Worm (Caenorhabditis elegans) whole organism, L1 larva: ENCODE measurements around the gene exc-15.

ENCODE experiments used
- C04F5.9 ChIP-seq: sonication (generic microtip); optimal IDR thresholded peaks from 2 replicates; lab custom pipeline; 2016; ENCODE audit warnings: missing genetic modification characterization, missing compliant biosample characterization
- F16B12.6 ChIP-seq: fragments of 150-350 bp; optimal IDR thresholded peaks from 2 replicates; lab custom pipeline; 2014; ENCODE audit warnings: missing biosample characterization, missing genetic modification characterization
- aha-1 ChIP-seq: fragments of 150-350 bp; optimal IDR thresholded peaks from 2 replicates; lab custom pipeline; 2014; ENCODE audit warnings: missing biosample characterization, missing genetic modification characterization
- ceh-63 ChIP-seq: fragments of 200-800 bp; sonication (Bioruptor generic); optimal IDR thresholded peaks from 2 replicates; lab custom pipeline; 2018; ENCODE audit warnings: mild to moderate bottlenecking, missing genetic modification characterization, missing compliant biosample characterization
- ceh-8 ChIP-seq: fragments of 200-800 bp; sonication (Bioruptor generic); optimal IDR thresholded peaks from 2 replicates; lab custom pipeline; 2018; ENCODE audit warnings: mild to moderate bottlenecking, missing genetic modification characterization, moderate library complexity, missing compliant biosample characterization
- ceh-82 ChIP-seq, 3 experiments: fragments of 150-350 bp in 1 of 3; sonication (generic microtip) in 2 of 3; optimal IDR thresholded peaks; 2 replicates each; lab custom pipeline; 2014 to 2017; ENCODE audit warnings: missing biosample characterization in 3 of 3, missing genetic modification characterization in 3 of 3
- ceh-90 ChIP-seq: sonication (generic microtip); optimal IDR thresholded peaks from 2 replicates; lab custom pipeline; 2016; ENCODE audit warnings: missing genetic modification characterization, missing compliant biosample characterization
- dsc-1 ChIP-seq: sonication (generic microtip); optimal IDR thresholded peaks from 2 replicates; lab custom pipeline; 2016; ENCODE audit warnings: mild to moderate bottlenecking, missing genetic modification characterization, missing compliant biosample characterization
- efl-1 ChIP-seq, 4 experiments: fragments of 150-350 bp; optimal IDR thresholded peaks in 3 of 4; peaks in 1 of 4; 1 replicate in 1 of 4; 2 replicates in 3 of 4; lab custom pipeline; 2014; ENCODE audit warnings: missing biosample characterization in 2 of 4, missing genetic modification characterization in 2 of 4, missing genetic modification reagents in 2 of 4
- efl-3 ChIP-seq: fragments of 200-800 bp; sonication (Bioruptor generic); optimal IDR thresholded peaks from 2 replicates; lab custom pipeline; 2018; ENCODE audit warnings: mild to moderate bottlenecking, missing genetic modification characterization, missing compliant biosample characterization
- egl-13 ChIP-seq: sonication (generic microtip); optimal IDR thresholded peaks from 2 replicates; lab custom pipeline; 2016; ENCODE audit warnings: missing genotype, missing genetic modification reagents, missing genetic modification characterization, missing compliant biosample characterization
- elt-2 ChIP-seq: sonication (generic microtip); optimal IDR thresholded peaks from 2 replicates; lab custom pipeline; 2016; ENCODE audit warnings: missing genetic modification characterization, mild to moderate bottlenecking, inconsistent platforms, missing compliant biosample characterization, missing genetic modification reagents
- elt-3 ChIP-seq, 6 experiments: fragments of 150-350 bp in 1 of 6; sonication (generic microtip); optimal IDR thresholded peaks; 2 replicates each; lab custom pipeline; 2017 to 2018; ENCODE audit warnings: missing biosample characterization in 6 of 6, missing genetic modification characterization in 6 of 6, inconsistent platforms in 1 of 6
- ets-5 ChIP-seq: fragments of 200-800 bp; sonication (Bioruptor generic); IDR thresholded peaks from 2 replicates; pipeline ENCODE4 v1.3.6; 2022; ENCODE audit warnings: missing genetic modification characterization, missing compliant biosample characterization
- fkh-10 ChIP-seq: sonication (generic microtip); optimal IDR thresholded peaks from 2 replicates; lab custom pipeline; 2017; ENCODE audit warnings: missing biosample characterization, missing genetic modification reagents, missing genetic modification characterization
- fkh-4 ChIP-seq: sonication (generic microtip); optimal IDR thresholded peaks from 2 replicates; lab custom pipeline; 2016; ENCODE audit warnings: missing compliant biosample characterization, missing genetic modification characterization, borderline replicate concordance
- fos-1 ChIP-seq: fragments of 150-350 bp; optimal IDR thresholded peaks from 2 replicates; lab custom pipeline; 2014; ENCODE audit warnings: missing biosample characterization, missing genetic modification characterization
- grh-1 ChIP-seq: fragments of 200-800 bp; sonication (Bioruptor generic); IDR thresholded peaks from 2 replicates; pipeline ENCODE4 v1.3.6; 2022; ENCODE audit warnings: missing genetic modification reagents, missing genetic modification characterization, missing compliant biosample characterization
- hlh-17 ChIP-seq: fragments of 200-800 bp; sonication (Bioruptor generic); optimal IDR thresholded peaks from 2 replicates; lab custom pipeline; 2018; ENCODE audit warnings: missing genetic modification characterization, mild to moderate bottlenecking, missing compliant biosample characterization, moderate library complexity, borderline replicate concordance
- irx-1 ChIP-seq: sonication (generic microtip); optimal IDR thresholded peaks from 2 replicates; lab custom pipeline; 2016; ENCODE audit warnings: missing genetic modification characterization, missing compliant biosample characterization
- jun-1 ChIP-seq: fragments of 150-350 bp; optimal IDR thresholded peaks from 2 replicates; lab custom pipeline; 2014; ENCODE audit warnings: missing biosample characterization, missing genetic modification reagents, missing genetic modification characterization
- lin-13 ChIP-seq: fragments of 150-350 bp; optimal IDR thresholded peaks from 2 replicates; lab custom pipeline; 2014; ENCODE audit warnings: missing biosample characterization, missing genetic modification reagents, missing genetic modification characterization
- lin-15B ChIP-seq: fragments of 150-350 bp; sonication (generic microtip); optimal IDR thresholded peaks from 3 replicates; lab custom pipeline; 2014; ENCODE audit warnings: missing biosample characterization, missing genetic modification characterization
- lin-35 ChIP-seq, 2 experiments: fragments of 150-350 bp; optimal IDR thresholded peaks; 2 replicates each; lab custom pipeline; 2014; ENCODE audit warnings: missing biosample characterization in 2 of 2, missing genetic modification characterization in 2 of 2, missing genetic modification reagents in 2 of 2
- lin-39 ChIP-seq: fragments of 150-350 bp; optimal IDR thresholded peaks from 2 replicates; lab custom pipeline; 2014; ENCODE audit warnings: missing biosample characterization, missing genetic modification reagents, missing genetic modification characterization
- lir-3 ChIP-seq: sonication (generic microtip); optimal IDR thresholded peaks from 2 replicates; lab custom pipeline; 2016; ENCODE audit warnings: mild to moderate bottlenecking, missing genetic modification characterization, moderate library complexity, missing compliant biosample characterization; ENCODE audit not compliant: poor library complexity
- mep-1 ChIP-seq: fragments of 150-350 bp; optimal IDR thresholded peaks from 2 replicates; lab custom pipeline; 2014; ENCODE audit warnings: missing biosample characterization, missing genetic modification characterization
- nhr-11 ChIP-seq: fragments of 150-350 bp; optimal IDR thresholded peaks from 2 replicates; lab custom pipeline; 2014; ENCODE audit warnings: missing biosample characterization, missing genetic modification characterization
- nhr-19 ChIP-seq: fragments of 200-800 bp; sonication (Bioruptor generic); conservative IDR thresholded peaks from 2 replicates; pipeline ENCODE4 v1.3.6; 2022; ENCODE audit warnings: missing genetic modification characterization, missing compliant biosample characterization
- nhr-237 ChIP-seq: fragments of 150-350 bp; optimal IDR thresholded peaks from 2 replicates; lab custom pipeline; 2014; ENCODE audit warnings: missing biosample characterization, missing genetic modification characterization
- nhr-28 ChIP-seq: fragments of 150-350 bp; optimal IDR thresholded peaks from 2 replicates; lab custom pipeline; 2014; ENCODE audit warnings: missing biosample characterization, missing genetic modification characterization
- nhr-71 ChIP-seq: sonication (generic microtip); optimal IDR thresholded peaks from 2 replicates; lab custom pipeline; 2016; ENCODE audit warnings: mild to moderate bottlenecking, missing genetic modification characterization, moderate library complexity, missing compliant biosample characterization
- nhr-76 ChIP-seq: sonication (generic microtip); optimal IDR thresholded peaks from 2 replicates; lab custom pipeline; 2017; ENCODE audit warnings: missing biosample characterization, missing genetic modification characterization
- nhr-77 ChIP-seq: fragments of 150-350 bp; optimal IDR thresholded peaks from 2 replicates; lab custom pipeline; 2014; ENCODE audit warnings: missing biosample characterization, missing genetic modification characterization
- nhr-85 ChIP-seq: sonication (generic microtip); peaks from one replicate; lab custom pipeline; 2016; ENCODE audit warnings: missing genetic modification characterization, inconsistent platforms, missing compliant biosample characterization
- pag-3 ChIP-seq: sonication (generic microtip); optimal IDR thresholded peaks from 2 replicates; lab custom pipeline; 2017; ENCODE audit warnings: missing genetic modification characterization, mild to moderate bottlenecking, missing compliant biosample characterization, antibody characterized with exemption, borderline replicate concordance; ENCODE audit not compliant: insufficient read depth
- pqm-1 ChIP-seq: sonication (generic microtip); optimal IDR thresholded peaks from 3 replicates; lab custom pipeline; 2017; ENCODE audit warnings: missing biosample characterization, missing genetic modification characterization
- snpc-4 ChIP-seq: fragments of 150-350 bp; optimal IDR thresholded peaks from 2 replicates; lab custom pipeline; 2014; ENCODE audit warnings: missing biosample characterization, missing genetic modification characterization
- sox-4 ChIP-seq: sonication (generic microtip); optimal IDR thresholded peaks from 2 replicates; lab custom pipeline; 2016; ENCODE audit warnings: missing genetic modification characterization, missing compliant biosample characterization
- sptf-1 ChIP-seq: fragments of 150-350 bp; optimal IDR thresholded peaks from 2 replicates; lab custom pipeline; 2014; ENCODE audit warnings: missing biosample characterization, missing genetic modification characterization
- sup-37 ChIP-seq: fragments of 200-800 bp; sonication (Bioruptor generic); optimal IDR thresholded peaks from 2 replicates; lab custom pipeline; 2018; ENCODE audit warnings: mild to moderate bottlenecking, missing genetic modification characterization, missing compliant biosample characterization
- swsn-7 ChIP-seq: sonication (generic microtip); optimal IDR thresholded peaks from 2 replicates; lab custom pipeline; 2016; ENCODE audit warnings: missing genetic modification characterization, missing compliant biosample characterization
- tbx-2 ChIP-seq: sonication (generic microtip); optimal IDR thresholded peaks from 2 replicates; lab custom pipeline; 2016; ENCODE audit warnings: missing genetic modification characterization, missing compliant biosample characterization
- unc-130 ChIP-seq: fragments of 150-350 bp; optimal IDR thresholded peaks from 2 replicates; lab custom pipeline; 2017; ENCODE audit warnings: missing biosample characterization, missing genetic modification characterization, inconsistent platforms
- unc-30 ChIP-seq: sonication (generic microtip); optimal IDR thresholded peaks from 2 replicates; lab custom pipeline; 2017; ENCODE audit warnings: missing biosample characterization, missing genetic modification characterization
- unc-62 ChIP-seq: fragments of 150-350 bp; optimal IDR thresholded peaks from 2 replicates; lab custom pipeline; 2014; ENCODE audit warnings: missing biosample characterization, missing genetic modification reagents, missing genetic modification characterization
- unc-86 ChIP-seq: sonication (generic microtip); optimal IDR thresholded peaks from 2 replicates; lab custom pipeline; 2016; ENCODE audit warnings: missing genetic modification characterization, missing compliant biosample characterization
- unc-98 ChIP-seq: fragments of 200-800 bp; sonication (Bioruptor generic); IDR thresholded peaks from 2 replicates; pipeline ENCODE4 v1.3.6; 2022; ENCODE audit warnings: missing genetic modification characterization, missing compliant biosample characterization
- vab-15 ChIP-seq: sonication (generic microtip); optimal IDR thresholded peaks from 2 replicates; lab custom pipeline; 2017; ENCODE audit warnings: missing genotype, mild to moderate bottlenecking, missing genetic modification characterization, missing compliant biosample characterization
- zag-1 ChIP-seq: fragments of 150-350 bp; optimal IDR thresholded peaks from 2 replicates; lab custom pipeline; 2014; ENCODE audit warnings: missing biosample characterization, missing genetic modification characterization
- zip-4 ChIP-seq: fragments of 200-800 bp; sonication (Bioruptor generic); optimal IDR thresholded peaks from 2 replicates; lab custom pipeline; 2018; ENCODE audit warnings: mild to moderate bottlenecking, missing genetic modification characterization, moderate library complexity, missing compliant biosample characterization
- ztf-11 ChIP-seq, 2 experiments: sonication (generic microtip); optimal IDR thresholded peaks; 2 replicates each; lab custom pipeline; 2016 to 2017; ENCODE audit warnings: missing genetic modification characterization in 2 of 2, missing biosample characterization in 1 of 2, missing compliant biosample characterization in 1 of 2

The exc-15 gene

ce11 chrV:4526801-4527425, 43.7 kb downstream of the exc-15 start:
- TF ChIP-seq lin-15B (tag; lab: Kevin White, UChicago): no peak
- TF ChIP-seq tbx-2: no peak
- no peak for TF ChIP-seq elt-2 (tag; lab: Kevin White, UChicago)
- no peak for TF ChIP-seq elt-3 (tag; optimal IDR thresholded peaks at IDR 0.05; lab: Kevin White, UChicago)
- TF ChIP-seq zag-1 (tag; lab: Kevin White, UChicago): no peak
- no peak for TF ChIP-seq mep-1 (tag; lab: Kevin White, UChicago)
- no peak for TF ChIP-seq vab-15 (tag; lab: Kevin White, UChicago)
- no peak for TF ChIP-seq zip-4
- TF ChIP-seq nhr-28 (tag; lab: Kevin White, UChicago): no peak
- TF ChIP-seq unc-86 (tag; lab: Kevin White, UChicago): no peak
- TF ChIP-seq nhr-237 (tag; lab: Kevin White, UChicago): no peak
- no peak for TF ChIP-seq ceh-82 (tag; optimal IDR thresholded peaks at IDR 0.05; lab: Kevin White, UChicago)
- no peak for TF ChIP-seq jun-1 (tag; lab: Kevin White, UChicago)
- TF ChIP-seq lin-39 (tag; lab: Kevin White, UChicago): no peak
- no peak for TF ChIP-seq unc-30
- peak; percentile 35 for TF ChIP-seq swsn-7 (tag; lab: Kevin White, UChicago)
- no peak for TF ChIP-seq ceh-8
- TF ChIP-seq ztf-11 (tag; optimal IDR thresholded peaks at IDR 0.05; lab: Kevin White, UChicago): no peak
- no peak for TF ChIP-seq lin-35 (GFP tag; optimal IDR thresholded peaks at IDR 0.05; lab: Kevin White, UChicago)
- no peak for TF ChIP-seq lin-13
- peak; percentile 50 for TF ChIP-seq sox-4 (tag; lab: Kevin White, UChicago)
- no peak for TF ChIP-seq C04F5.9 (tag; lab: Kevin White, UChicago)
- TF ChIP-seq unc-130: no peak
- TF ChIP-seq nhr-11: no peak
- TF ChIP-seq efl-3 (GFP tag; lab: Kevin White, UChicago): no peak
- no peak for TF ChIP-seq nhr-76
- no peak for TF ChIP-seq fkh-4 (tag; lab: Kevin White, UChicago)
- no peak for TF ChIP-seq grh-1
- no peak for TF ChIP-seq irx-1 (tag; lab: Kevin White, UChicago)
- no peak for TF ChIP-seq sptf-1 (tag; lab: Kevin White, UChicago)
- peak; percentile 75 for TF ChIP-seq nhr-71 (tag; lab: Kevin White, UChicago)
- TF ChIP-seq fos-1 (tag; lab: Kevin White, UChicago): no peak
- no peak for TF ChIP-seq unc-62
- no peak for TF ChIP-seq sup-37
- no peak for TF ChIP-seq lir-3 (tag; lab: Kevin White, UChicago)
- TF ChIP-seq nhr-77: no peak
- TF ChIP-seq ets-5 (GFP tag; lab: Robert Waterston, UW): no peak
- no peak for TF ChIP-seq nhr-85 (tag; lab: Kevin White, UChicago)
- TF ChIP-seq F16B12.6: no peak
- TF ChIP-seq hlh-17 (GFP tag; lab: Kevin White, UChicago): no peak
- no peak for TF ChIP-seq ceh-63 (GFP tag; lab: Kevin White, UChicago)
- no peak for TF ChIP-seq aha-1
- no peak for TF ChIP-seq dsc-1 (tag; lab: Kevin White, UChicago)
- no peak for TF ChIP-seq ceh-90 (tag; lab: Kevin White, UChicago)
- no peak for TF ChIP-seq pag-3 (tag; lab: Kevin White, UChicago)
- TF ChIP-seq unc-98 (GFP tag; lab: Robert Waterston, UW): no peak
- TF ChIP-seq egl-13 (tag; lab: Kevin White, UChicago): peak; percentile 50
- no peak for TF ChIP-seq snpc-4 (tag; lab: Kevin White, UChicago)
- no peak for TF ChIP-seq efl-1 (optimal IDR thresholded peaks at IDR 0.05; lab: Kevin White, UChicago)
- no peak for TF ChIP-seq efl-1 (GFP tag; optimal IDR thresholded peaks at IDR 0.05 in 1 of 2; lab: Kevin White, UChicago)
- no peak for TF ChIP-seq pqm-1
- no peak for TF ChIP-seq nhr-19 (GFP tag; lab: Robert Waterston, UW)
- peak; percentile 23 for TF ChIP-seq fkh-10 (GFP tag; lab: Kevin White, UChicago)
